Fruit fly (Drosophila melanogaster): ENCODE measurements around the gene CG13887.

CG13887 gene

dm6 chr3L:807456-807855, 30.2 kb upstream of the CG13887 start:
- TF ChIP-seq CG4404 (GFP tag; IDR thresholded peaks at IDR 0.05) = no peak

dm6 chr3L:808725-809537, 28.7 kb upstream of the CG13887 start:
- TF ChIP-seq CG11560 (tag; IDR thresholded peaks at IDR 0.05) = no peak
- TF ChIP-seq Hr78 (GFP tag; optimal IDR thresholded peaks at IDR 0.05) = no peak
- no peak for TF ChIP-seq CG8281 (tag; optimal IDR thresholded peaks at IDR 0.05)
- TF ChIP-seq Hey (tag; optimal IDR thresholded peaks at IDR 0.05) = peak; percentile 91
- peak; percentile 6 for TF ChIP-seq abd-A (tag; optimal IDR thresholded peaks at IDR 0.05)
- TF ChIP-seq Nf-YC (tag; optimal IDR thresholded peaks at IDR 0.05) = peak; percentile 84
- no peak for TF ChIP-seq CG7786 (GFP tag; optimal IDR thresholded peaks at IDR 0.05)
- TF ChIP-seq CG9932 (GFP tag; IDR thresholded peaks at IDR 0.05) = no peak
- no peak for TF ChIP-seq CG18011 (GFP tag; optimal IDR thresholded peaks at IDR 0.05)
- no peak for TF ChIP-seq sob (GFP tag; IDR thresholded peaks at IDR 0.05)
- peak; percentile 84 for TF ChIP-seq Nf-YB (GFP tag; optimal IDR thresholded peaks at IDR 0.05)
- no peak for TF ChIP-seq CG32772 (GFP tag; IDR thresholded peaks at IDR 0.05)
- no peak for TF ChIP-seq cad (GFP tag; optimal IDR thresholded peaks at IDR 0.05)
- TF ChIP-seq TFAM (GFP tag; optimal IDR thresholded peaks at IDR 0.05) = no peak
- TF ChIP-seq Deaf1 (tag; optimal IDR thresholded peaks at IDR 0.05) = peak; percentile 64
- TF ChIP-seq pros (GFP tag; optimal IDR thresholded peaks at IDR 0.05) = peak; percentile 44
- TF ChIP-seq Ssrp (tag; optimal IDR thresholded peaks at IDR 0.05) = no peak
- TF ChIP-seq ewg (GFP tag; optimal IDR thresholded peaks at IDR 0.05) = peak; percentile 16
- no peak for TF ChIP-seq CG2875 (GFP tag; optimal IDR thresholded peaks at IDR 0.05)
- TF ChIP-seq Atf-2 (GFP tag; optimal IDR thresholded peaks at IDR 0.05) = no peak
- no peak for TF ChIP-seq ATbp (GFP tag; optimal IDR thresholded peaks at IDR 0.05)
- peak; percentile 12 for TF ChIP-seq Ets65A (GFP tag)
- no peak for TF ChIP-seq CG34224 (GFP tag; IDR thresholded peaks at IDR 0.05; ENCODE audit: partially characterized antibody)
- TF ChIP-seq nerfin-1 (tag; optimal IDR thresholded peaks at IDR 0.05) = peak; percentile 14
- peak; percentile 28 for TF ChIP-seq grn (GFP tag; optimal IDR thresholded peaks at IDR 0.05)
- peak; percentile 22 for TF ChIP-seq phol (tag; optimal IDR thresholded peaks at IDR 0.05)
- no peak for TF ChIP-seq dati (GFP tag; IDR thresholded peaks at IDR 0.05)
- no peak for TF ChIP-seq bcd (GFP tag; optimal IDR thresholded peaks at IDR 0.05)
- no peak for TF ChIP-seq cato (GFP tag; optimal IDR thresholded peaks at IDR 0.05; ENCODE audit: borderline replicate concordance)
- TF ChIP-seq Fer1 (GFP tag; optimal IDR thresholded peaks at IDR 0.05) = peak; percentile 7
- no peak for TF ChIP-seq CG9817 (tag; optimal IDR thresholded peaks at IDR 0.05)
- no peak for TF ChIP-seq B-H1 (GFP tag; IDR thresholded peaks at IDR 0.05)
- TF ChIP-seq CG12104 (GFP tag; optimal IDR thresholded peaks at IDR 0.05) = no peak
- no peak for TF ChIP-seq CG4424 (GFP tag; optimal IDR thresholded peaks at IDR 0.05)
- TF ChIP-seq chinmo (GFP tag; IDR thresholded peaks at IDR 0.05; ENCODE audit: partially characterized antibody) = 0 out of 4 replicates have a peak, but pooled peaks have one; percentile 34
- no peak for TF ChIP-seq sd (tag; optimal IDR thresholded peaks at IDR 0.05)
- TF ChIP-seq oc (tag; optimal IDR thresholded peaks at IDR 0.05) = peak; percentile 33
- TF ChIP-seq CG8944 (GFP tag; optimal IDR thresholded peaks at IDR 0.05) = no peak
- TF ChIP-seq CG17385 (GFP tag; optimal IDR thresholded peaks at IDR 0.05) = no peak
- TF ChIP-seq Trl (optimal IDR thresholded peaks at IDR 0.05) = peak; percentile 31 to 56
- TF ChIP-seq Trl (GFP tag; optimal IDR thresholded peaks at IDR 0.05) = no peak
- TF ChIP-seq CG8089 (GFP tag; optimal IDR thresholded peaks at IDR 0.05) = no peak
- TF ChIP-seq CG15269 (tag; optimal IDR thresholded peaks at IDR 0.05) = no peak
- TF ChIP-seq vvl (GFP tag; IDR thresholded peaks at IDR 0.05) = peak; percentile 58; the same call in 1 of the 2 replicates
- no peak for TF ChIP-seq zen2 (GFP tag; IDR thresholded peaks at IDR 0.05; ENCODE audit: partially characterized antibody)
- TF ChIP-seq CG3281 (GFP tag; optimal IDR thresholded peaks at IDR 0.05) = no peak
